Fruit fly (Drosophila melanogaster): ENCODE data around the gene CG6908.
A peak's percentile ranks its signal among the peaks of the same experiment; 100 is the strongest.

The CG6908 gene

DNA sequence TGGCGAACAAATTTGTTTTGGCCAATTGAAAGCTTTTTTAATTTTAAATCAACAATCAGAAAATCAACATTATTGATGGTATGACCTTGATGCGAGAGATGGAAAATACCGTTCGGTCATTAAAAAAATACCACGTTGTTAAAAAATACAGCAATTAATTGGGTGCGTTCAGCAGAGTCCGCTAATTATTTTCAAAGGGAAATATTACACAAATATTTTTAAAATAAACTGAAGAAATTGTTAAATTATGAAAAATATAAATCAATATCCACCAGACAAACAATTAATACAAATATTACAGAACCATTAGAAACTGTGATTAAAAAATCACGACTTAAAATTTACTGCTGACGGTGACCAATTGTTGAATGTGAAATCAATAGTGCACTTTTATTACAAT, 11.8 kb downstream of the CG6908 start, which contains the start of gene CG18476 (continued):
- TF ChIP-seq CG34422 (GFP tag; IDR thresholded peaks at IDR 0.05) (peak; percentile 96), HHEX (GFP tag; optimal IDR thresholded peaks at IDR 0.05) (peak; percentile 91), nerfin-1 (tag; optimal IDR thresholded peaks at IDR 0.05) (peak; percentile 90), CG12236 (GFP tag; optimal IDR thresholded peaks at IDR 0.05) (peak; percentile 45), en (GFP tag; optimal IDR thresholded peaks at IDR 0.05) (peak; percentile 13), CG4820 (GFP tag; optimal IDR thresholded peaks at IDR 0.05) (peak; percentile 90), CG4617 (GFP tag; optimal IDR thresholded peaks at IDR 0.05; ENCODE audit: borderline replicate concordance) (peak; percentile 90), CG9876 (GFP tag; optimal IDR thresholded peaks at IDR 0.05) (no peak), scrt (GFP tag; optimal IDR thresholded peaks at IDR 0.05) (peak; percentile 85), CG10543 (GFP tag; optimal IDR thresholded peaks at IDR 0.05) (peak; percentile 66), lov (optimal IDR thresholded peaks at IDR 0.05) (no peak), lov (GFP tag; IDR thresholded peaks at IDR 0.05) (peak; percentile 79; the same call in 2 of the 3 replicates), CG6813 (GFP tag; optimal IDR thresholded peaks at IDR 0.05) (peak; percentile 76), Nf-YC (tag; optimal IDR thresholded peaks at IDR 0.05) (peak; percentile 84), CG4424 (GFP tag; optimal IDR thresholded peaks at IDR 0.05) (peak; percentile 91), cad (GFP tag; optimal IDR thresholded peaks at IDR 0.05) (no peak), CG43689 (GFP tag; IDR thresholded peaks at IDR 0.05) (peak; percentile 66; the same call in 1 of the 2 replicates), CG8089 (GFP tag; optimal IDR thresholded peaks at IDR 0.05) (peak; percentile 33), CG17361 (GFP tag; IDR thresholded peaks at IDR 0.05) (peak; percentile 96), Rfx (GFP tag; IDR thresholded peaks at IDR 0.05) (peak; percentile 96), CG5245 (GFP tag; optimal IDR thresholded peaks at IDR 0.05) (peak; percentile 77), CG15514 (GFP tag; optimal IDR thresholded peaks at IDR 0.05) (peak; percentile 77), psq (GFP tag; optimal IDR thresholded peaks at IDR 0.05) (peak; percentile 51), inv (GFP tag; IDR thresholded peaks at IDR 0.05; ENCODE audit: partially characterized antibody) (no peak), sr (GFP tag; IDR thresholded peaks at IDR 0.05) (peak; percentile 54; the same call in 1 of the 3 replicates), Nf-YA (GFP tag; IDR thresholded peaks at IDR 0.05) (peak; percentile 79), toy (GFP tag; IDR thresholded peaks at IDR 0.05) (peak; percentile 87), row (GFP tag; IDR thresholded peaks at IDR 0.05) (peak; percentile 96), CG2889 (GFP tag; IDR thresholded peaks at IDR 0.05) (peak; percentile 90), CG13296 (GFP tag; optimal IDR thresholded peaks at IDR 0.05) (peak; percentile 92), Deaf1 (tag; optimal IDR thresholded peaks at IDR 0.05) (peak; percentile 77), CG14441 (GFP tag; IDR thresholded peaks at IDR 0.05) (peak; percentile 95), Atf3 (GFP tag; optimal IDR thresholded peaks at IDR 0.05) (peak; percentile 52), CG1832 (GFP tag; optimal IDR thresholded peaks at IDR 0.05) (no peak), Mad (GFP tag; optimal IDR thresholded peaks at IDR 0.05) (peak; percentile 64), CG17186 (GFP tag; optimal IDR thresholded peaks at IDR 0.05) (peak; percentile 48), D19A (tag; optimal IDR thresholded peaks at IDR 0.05) (peak; percentile 87), dysf (GFP tag; IDR thresholded peaks at IDR 0.05) (peak; percentile 96), PHDP (tag; optimal IDR thresholded peaks at IDR 0.05) (peak; percentile 94), dmrt11E (tag; optimal IDR thresholded peaks at IDR 0.05) (peak; percentile 92), CG12219 (GFP tag; optimal IDR thresholded peaks at IDR 0.05) (peak; percentile 76), trem (tag; optimal IDR thresholded peaks at IDR 0.05) (peak; percentile 93), CG6683 (GFP tag; optimal IDR thresholded peaks at IDR 0.05) (peak; percentile 73), CG15011 (GFP tag; optimal IDR thresholded peaks at IDR 0.05) (peak; percentile 76), trh (GFP tag; optimal IDR thresholded peaks at IDR 0.05) (peak; percentile 75), stc (GFP tag; IDR thresholded peaks at IDR 0.05) (peak; percentile 94), CG31388 (GFP tag; optimal IDR thresholded peaks at IDR 0.05) (peak; percentile 75), Atf6 (GFP tag; IDR thresholded peaks at IDR 0.05) (peak; percentile 88), so (GFP tag; IDR thresholded peaks at IDR 0.05) (peak; percentile 83; the same call in 2 of the 3 replicates), sna (GFP tag; IDR thresholded peaks at IDR 0.05; ENCODE audit: partially characterized antibody) (no peak), Nf-YB (GFP tag; optimal IDR thresholded peaks at IDR 0.05) (peak; percentile 73)
